Worm (Caenorhabditis elegans): ENCODE measurements around the gene ani-1.

DNA sequence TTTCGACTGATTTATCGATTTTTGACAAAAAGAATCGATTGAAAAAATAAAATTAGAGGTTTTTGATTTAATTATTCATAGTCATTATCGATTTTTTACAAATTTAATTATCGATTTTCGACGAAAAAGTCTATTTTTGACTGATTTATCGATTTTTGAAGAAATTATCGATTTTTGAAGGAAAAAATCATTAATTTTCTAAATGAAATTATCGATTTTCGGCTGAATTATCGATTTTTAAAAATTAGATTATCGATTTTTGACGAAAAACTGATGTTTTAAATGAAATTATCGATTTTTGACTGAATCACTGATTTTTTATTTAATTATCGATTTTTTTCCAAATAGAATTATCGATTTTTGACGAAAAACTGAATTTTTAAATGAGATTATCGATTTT is 42.1 kb downstream of the ani-1 start:
- no peak for TF ChIP-seq W03F9.2 (tag; optimal IDR thresholded peaks at IDR 0.05)
- TF ChIP-seq dao-5 (tag; optimal IDR thresholded peaks at IDR 0.05), result no peak
- no peak for TF ChIP-seq him-1 (tag; optimal IDR thresholded peaks at IDR 0.05)

Data from whole organism, L4/young adult.